Worm (Caenorhabditis elegans) whole organism, L3 larva: ENCODE results near the gene Y37D8A.5.

ENCODE experiments used
- ZK546.5 ChIP-seq: sonication (generic microtip); optimal IDR thresholded peaks from 2 replicates; lab custom pipeline; 2017; ENCODE audit warnings: missing biosample characterization, missing genetic modification characterization
- aly-2 ChIP-seq: fragments of 150-350 bp; optimal IDR thresholded peaks from 2 replicates; lab custom pipeline; 2014; ENCODE audit warnings: missing biosample characterization, missing genetic modification characterization
- ceh-82 ChIP-seq: fragments of 150-350 bp; optimal IDR thresholded peaks from 2 replicates; lab custom pipeline; 2014; ENCODE audit warnings: missing biosample characterization, missing genetic modification characterization
- elt-1 ChIP-seq: fragments of 150-350 bp; optimal IDR thresholded peaks from 2 replicates; lab custom pipeline; 2014; ENCODE audit warnings: missing biosample characterization, missing genetic modification characterization
- elt-3 ChIP-seq, 3 experiments: fragments of 150-350 bp in 1 of 3; sonication (generic microtip) in 2 of 3; optimal IDR thresholded peaks; 2 replicates in 2 of 3; 4 replicates in 1 of 3; lab custom pipeline; 2014 to 2017; ENCODE audit warnings: missing biosample characterization in 3 of 3, missing genetic modification characterization in 3 of 3
- lin-39 ChIP-seq: fragments of 150-350 bp; optimal IDR thresholded peaks from 2 replicates; lab custom pipeline; 2018; ENCODE audit warnings: missing biosample characterization, missing genetic modification reagents, missing genetic modification characterization
- mdl-1 ChIP-seq: fragments of 150-350 bp; optimal IDR thresholded peaks from 2 replicates; lab custom pipeline; 2014; ENCODE audit warnings: missing biosample characterization, missing genetic modification characterization
- nhr-237 ChIP-seq: fragments of 150-350 bp; optimal IDR thresholded peaks from 2 replicates; lab custom pipeline; 2014; ENCODE audit warnings: missing biosample characterization, missing genetic modification characterization
- nhr-25 ChIP-seq: sonication (generic microtip); optimal IDR thresholded peaks from 2 replicates; lab custom pipeline; 2017; ENCODE audit warnings: missing biosample characterization, missing genetic modification characterization
- nhr-76 ChIP-seq: fragments of 150-350 bp; sonication (generic microtip); optimal IDR thresholded peaks from 5 replicates; lab custom pipeline; 2014; ENCODE audit warnings: missing biosample characterization, missing genetic modification characterization
- unc-62 ChIP-seq: fragments of 150-350 bp; sonication (generic microtip); optimal IDR thresholded peaks from 4 replicates; lab custom pipeline; 2014; ENCODE audit warnings: missing biosample characterization, missing genetic modification reagents, missing genetic modification characterization
- ztf-11 ChIP-seq: fragments of 150-350 bp; optimal IDR thresholded peaks from 2 replicates; lab custom pipeline; 2014; ENCODE audit warnings: missing biosample characterization, missing genetic modification characterization
- ztf-4 ChIP-seq: fragments of 150-350 bp; optimal IDR thresholded peaks from 2 replicates; lab custom pipeline; 2014; ENCODE audit warnings: missing biosample characterization, missing genetic modification characterization

- TF ChIP-seq lin-39 (tag; lab: Kevin White, UChicago) (no peak), ZK546.5 (tag; lab: Kevin White, UChicago) (no peak), elt-1 (tag; lab: Kevin White, UChicago) (no peak), unc-62 (GFP tag; lab: Kevin White, UChicago) (no peak), ceh-82 (tag; lab: Kevin White, UChicago) (no peak), ztf-4 (tag; lab: Kevin White, UChicago) (no peak), aly-2 (no peak), nhr-76 (tag; lab: Kevin White, UChicago) (no peak), elt-3 (tag; optimal IDR thresholded peaks at IDR 0.05; lab: Kevin White, UChicago) (no peak), mdl-1 (no peak), ztf-11 (tag; lab: Kevin White, UChicago) (no peak), nhr-25 (tag; lab: Kevin White, UChicago) (no peak), nhr-237 (tag; lab: Kevin White, UChicago) (no peak)
Observed at ce11 chrIII:12806712-12807111, 48.6 kb downstream of the Y37D8A.5 start, which contains the start of gene BE10.5.
